Worm (Caenorhabditis elegans) whole organism, L3 larva: Measurements from ENCODE around the gene T19C4.24.
A peak's percentile ranks its signal among the peaks of the same experiment; 100 is the strongest.

Experiments used
- ama-1 ChIP-seq: fragments of 150-350 bp; optimal IDR thresholded peaks from 2 replicates; lab custom pipeline; 2018
- daf-12 ChIP-seq: fragments of 150-350 bp; optimal IDR thresholded peaks from 2 replicates; lab custom pipeline; 2014; ENCODE audit warnings: missing biosample characterization, missing genetic modification reagents, missing genetic modification characterization
- egl-27 ChIP-seq: sonication (generic microtip); optimal IDR thresholded peaks from 4 replicates; lab custom pipeline; 2017; ENCODE audit warnings: missing biosample characterization, missing genetic modification reagents, missing genetic modification characterization
- jun-1 ChIP-seq: fragments of 150-350 bp; optimal IDR thresholded peaks from 2 replicates; lab custom pipeline; 2014; ENCODE audit warnings: missing biosample characterization, missing genetic modification reagents, missing genetic modification characterization
- lsy-12 ChIP-seq: sonication (generic microtip); optimal IDR thresholded peaks from 2 replicates; lab custom pipeline; 2016; ENCODE audit warnings: mild to moderate bottlenecking, missing genetic modification characterization, missing compliant biosample characterization
- mdl-1 ChIP-seq: fragments of 150-350 bp; optimal IDR thresholded peaks from 2 replicates; lab custom pipeline; 2014; ENCODE audit warnings: missing biosample characterization, missing genetic modification characterization
- nhr-237 ChIP-seq: fragments of 150-350 bp; optimal IDR thresholded peaks from 2 replicates; lab custom pipeline; 2014; ENCODE audit warnings: missing biosample characterization, missing genetic modification characterization
- nhr-28 ChIP-seq: fragments of 150-350 bp; optimal IDR thresholded peaks from 2 replicates; lab custom pipeline; 2014; ENCODE audit warnings: missing biosample characterization, missing genetic modification characterization
- skn-1 ChIP-seq: fragments of 150-350 bp; optimal IDR thresholded peaks from 2 replicates; lab custom pipeline; 2014; ENCODE audit warnings: missing biosample characterization, missing genetic modification characterization
- unc-62 ChIP-seq: fragments of 150-350 bp; sonication (generic microtip); optimal IDR thresholded peaks from 4 replicates; lab custom pipeline; 2014; ENCODE audit warnings: missing biosample characterization, missing genetic modification reagents, missing genetic modification characterization

DNA sequence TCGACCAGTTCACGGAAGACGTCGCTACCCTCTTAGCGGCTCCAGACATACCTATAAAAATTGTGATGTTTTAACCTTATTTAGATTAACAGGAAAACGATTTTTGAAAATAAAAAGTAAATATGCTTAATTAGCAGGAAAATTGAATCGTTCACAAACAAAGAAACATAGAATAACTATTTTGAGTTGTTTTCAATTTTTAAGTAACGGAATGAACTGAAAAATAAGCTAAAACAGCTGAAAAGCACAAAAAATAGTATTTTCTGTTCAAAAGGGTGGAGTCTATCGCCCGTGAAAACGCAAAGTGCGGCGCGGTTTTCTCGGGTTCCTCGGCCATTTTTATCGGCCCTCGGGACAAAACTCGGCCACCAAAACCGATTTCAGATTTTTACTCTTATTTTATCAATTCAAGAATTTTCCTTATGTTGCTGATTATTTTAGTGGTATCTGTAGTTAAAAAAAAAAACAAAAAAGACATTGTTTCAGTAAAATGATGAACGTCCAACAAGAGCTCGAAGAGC is 22.9 kb downstream of the T19C4.24 start, which contains the start of the genes atp-5 and lmtr-3:
- TF ChIP-seq mdl-1 (no peak), nhr-28 (no peak), lsy-12 (tag; lab: Kevin White, UChicago) (peak; percentile 52), skn-1 (tag; lab: Kevin White, UChicago) (no peak), ama-1 (lab: Kevin White, UChicago) (no peak), unc-62 (GFP tag; lab: Kevin White, UChicago) (no peak), jun-1 (tag; lab: Kevin White, UChicago) (no peak), nhr-237 (tag; lab: Kevin White, UChicago) (no peak), egl-27 (no peak), daf-12 (tag; lab: Kevin White, UChicago) (no peak)
